Worm (Caenorhabditis elegans): ENCODE measurements around the gene F25B5.3.

The F25B5.3 gene

DNA sequence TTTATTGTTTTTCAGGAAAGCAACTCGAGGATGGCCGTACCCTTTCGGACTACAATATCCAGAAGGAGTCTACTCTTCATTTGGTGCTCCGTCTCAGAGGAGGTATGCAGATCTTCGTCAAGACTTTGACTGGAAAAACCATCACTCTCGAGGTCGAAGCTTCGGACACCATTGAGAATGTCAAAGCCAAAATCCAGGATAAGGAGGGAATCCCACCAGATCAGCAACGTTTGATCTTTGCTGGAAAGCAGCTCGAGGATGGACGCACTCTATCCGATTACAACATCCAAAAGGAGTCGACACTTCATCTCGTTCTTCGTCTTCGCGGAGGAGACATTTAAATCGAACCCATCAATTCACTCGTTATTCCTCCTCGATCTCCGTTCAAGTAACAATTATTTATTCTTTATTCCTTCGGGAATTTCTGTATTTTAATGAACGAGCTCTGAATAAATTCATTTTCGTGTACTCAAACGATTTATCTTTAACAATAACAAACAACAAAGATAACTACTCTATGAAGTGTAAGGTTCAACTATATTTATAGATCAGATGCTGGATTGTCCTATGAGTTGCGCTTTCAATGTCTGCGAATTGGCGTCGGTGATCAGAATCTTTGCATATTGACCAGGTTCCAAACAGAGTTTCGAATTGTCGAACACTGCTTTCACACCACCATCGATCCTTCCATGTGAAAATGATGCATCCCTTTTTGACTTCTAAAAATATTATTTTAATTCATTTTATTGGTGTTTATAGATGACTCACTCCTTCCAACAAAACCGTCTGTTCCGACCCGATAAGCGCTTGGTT, 5.1 kb upstream of the F25B5.3 start (continued):
- TF ChIP-seq lin-38 (GFP tag; IDR thresholded peaks at IDR 0.05), result peak; percentile 70
- peak; percentile 80 for TF ChIP-seq zip-2 (tag; optimal IDR thresholded peaks at IDR 0.05)
- TF ChIP-seq nhr-237 (tag; optimal IDR thresholded peaks at IDR 0.05), result no peak
- no peak for TF ChIP-seq F37D6.2 (tag; optimal IDR thresholded peaks at IDR 0.05)
- TF ChIP-seq ces-1 (GFP tag; optimal IDR thresholded peaks at IDR 0.05), result no peak
- peak; percentile 25 for TF ChIP-seq gei-8 (GFP tag; optimal IDR thresholded peaks at IDR 0.05)
- no peak for TF ChIP-seq zip-11 (GFP tag; IDR thresholded peaks at IDR 0.05)
- no peak for TF ChIP-seq ZK546.5 (tag; optimal IDR thresholded peaks at IDR 0.05)
- peak; percentile 82 for TF ChIP-seq dve-1 (tag; optimal IDR thresholded peaks at IDR 0.05; ENCODE audit: insufficient read depth)
- TF ChIP-seq spr-1 (tag; optimal IDR thresholded peaks at IDR 0.05), result peak; percentile 46
- TF ChIP-seq T20F7.1 (GFP tag; optimal IDR thresholded peaks at IDR 0.05), result peak; percentile 79
- peak; percentile 95 for TF ChIP-seq mep-1 (tag; optimal IDR thresholded peaks at IDR 0.05)
- TF ChIP-seq mdt-29 (GFP tag; IDR thresholded peaks at IDR 0.05), result peak; percentile 62
- TF ChIP-seq zfp-2 (tag; optimal IDR thresholded peaks at IDR 0.05), result no peak
- TF ChIP-seq php-3 (GFP tag; IDR thresholded peaks at IDR 0.05), result 0 out of 2 replicates have a peak, but pooled peaks have one; percentile 42
- peak; percentile 79 for TF ChIP-seq nhr-10 (tag; optimal IDR thresholded peaks at IDR 0.05)
- no peak for TF ChIP-seq nhr-25 (tag; optimal IDR thresholded peaks at IDR 0.05; ENCODE audit: borderline replicate concordance, insufficient read depth)
- TF ChIP-seq cey-2 (tag; optimal IDR thresholded peaks at IDR 0.05; ENCODE audit: borderline replicate concordance, insufficient read depth), result peak; percentile 42
- peak; percentile 66 for TF ChIP-seq lim-7 (GFP tag; IDR thresholded peaks at IDR 0.05)
- peak; percentile 39 for TF ChIP-seq Y5F2A.4 (GFP tag; optimal IDR thresholded peaks at IDR 0.05)
- TF ChIP-seq lsy-2 (tag; optimal IDR thresholded peaks at IDR 0.05), result peak; percentile 41 to 69
- no peak for TF ChIP-seq snpc-1.2 (GFP tag; IDR thresholded peaks at IDR 0.05)
- TF ChIP-seq nhr-28 (tag; optimal IDR thresholded peaks at IDR 0.05), result no peak
- TF ChIP-seq T26A8.4 (GFP tag; IDR thresholded peaks at IDR 0.05), result peak; percentile 91
- TF ChIP-seq ceh-32 (tag; optimal IDR thresholded peaks at IDR 0.05; ENCODE audit: poor library complexity), result no peak
- no peak for TF ChIP-seq daf-12 (tag; optimal IDR thresholded peaks at IDR 0.05)
- TF ChIP-seq lin-15B (tag; optimal IDR thresholded peaks at IDR 0.05), result no peak
- TF ChIP-seq hmg-1.1 (GFP tag; IDR thresholded peaks at IDR 0.05), result peak; percentile 29
- TF ChIP-seq fkh-10 (GFP tag; optimal IDR thresholded peaks at IDR 0.05), result no peak
- TF ChIP-seq F49E8.2 (tag; optimal IDR thresholded peaks at IDR 0.05; ENCODE audit: borderline replicate concordance), result peak; percentile 14
- TF ChIP-seq Y48G9A.11 (GFP tag; IDR thresholded peaks at IDR 0.05), result peak; percentile 25
- no peak for TF ChIP-seq nhr-6 (tag; optimal IDR thresholded peaks at IDR 0.05)
- TF ChIP-seq nhr-102 (tag; optimal IDR thresholded peaks at IDR 0.05), result peak; percentile 91
- TF ChIP-seq nhr-11 (tag; optimal IDR thresholded peaks at IDR 0.05), result no peak
- TF ChIP-seq nhr-41 (GFP tag; IDR thresholded peaks at IDR 0.05), result peak; percentile 16; the same call in 1 of the 2 replicates
- peak; percentile 38 for TF ChIP-seq lir-3 (tag; optimal IDR thresholded peaks at IDR 0.05)
- peak; percentile 48; the same call in 1 of the 2 replicates for TF ChIP-seq pha-4 (GFP tag; IDR thresholded peaks at IDR 0.05)
- peak; percentile 31 for TF ChIP-seq pha-4 (tag; optimal IDR thresholded peaks at IDR 0.05)
- TF ChIP-seq nhr-76 (tag; optimal IDR thresholded peaks at IDR 0.05), result peak; percentile 56
- TF ChIP-seq nhr-42 (GFP tag; IDR thresholded peaks at IDR 0.05), result peak; percentile 67
- no peak for TF ChIP-seq ceh-82 (tag; optimal IDR thresholded peaks at IDR 0.05)
- peak; percentile 96 for TF ChIP-seq nhr-77 (tag; optimal IDR thresholded peaks at IDR 0.05)
- TF ChIP-seq D1046.2 (GFP tag; IDR thresholded peaks at IDR 0.05), result no peak
- TF ChIP-seq saeg-2 (GFP tag; IDR thresholded peaks at IDR 0.05), result peak; percentile 9
- TF ChIP-seq madf-9 (GFP tag; conservative IDR thresholded peaks at IDR 0.05), result no peak; the same call in 1 of the 2 replicates
- TF ChIP-seq arid-1 (GFP tag; conservative IDR thresholded peaks at IDR 0.05), result peak; percentile 68
- peak in 1 of 2 experiments; percentile 20 for TF ChIP-seq mdl-1 (tag; optimal IDR thresholded peaks at IDR 0.05)
- peak; percentile 87 for TF ChIP-seq aha-1 (tag)
- TF ChIP-seq mxl-2 (GFP tag; conservative IDR thresholded peaks at IDR 0.05), result no peak

Measured in whole organism, L4 larva.